Worm (Caenorhabditis elegans) whole organism, L2 larva: ENCODE results near the gene lgg-3.
A peak's percentile ranks its signal among the peaks of the same experiment; 100 is the strongest.

Experiments used
- C34F6.9 ChIP-seq: fragments of 150-350 bp; optimal IDR thresholded peaks from 2 replicates; lab custom pipeline; 2014; ENCODE audit warnings: missing biosample characterization, missing genetic modification characterization
- F13H6.1 ChIP-seq: sonication (generic microtip); optimal IDR thresholded peaks from 2 replicates; lab custom pipeline; 2016; ENCODE audit warnings: missing genetic modification characterization, missing compliant biosample characterization
- R02D3.7 ChIP-seq: fragments of 150-350 bp; optimal IDR thresholded peaks from 2 replicates; lab custom pipeline; 2014; ENCODE audit warnings: missing biosample characterization, missing genetic modification characterization
- Y55F3AM.14 ChIP-seq: fragments of 200-800 bp; sonication (Bioruptor generic); optimal IDR thresholded peaks from 2 replicates; lab custom pipeline; 2018; ENCODE audit warnings: mild to moderate bottlenecking, missing genetic modification characterization, missing compliant biosample characterization
- ZK546.5 ChIP-seq: sonication (generic microtip); optimal IDR thresholded peaks from 2 replicates; lab custom pipeline; 2017; ENCODE audit warnings: missing biosample characterization, missing genetic modification characterization
- alr-1 ChIP-seq: fragments of 150-350 bp; optimal IDR thresholded peaks from 2 replicates; lab custom pipeline; 2014; ENCODE audit warnings: missing biosample characterization, missing genetic modification characterization
- aly-2 ChIP-seq: fragments of 150-350 bp; optimal IDR thresholded peaks from 2 replicates; lab custom pipeline; 2014; ENCODE audit warnings: missing biosample characterization, missing genetic modification characterization
- ama-1 ChIP-seq: fragments of 150-350 bp; optimal IDR thresholded peaks from 2 replicates; lab custom pipeline; 2018; ENCODE audit warnings: inconsistent platforms
- blmp-1 ChIP-seq: sonication (generic microtip); optimal IDR thresholded peaks from 2 replicates; lab custom pipeline; 2017; ENCODE audit warnings: missing genetic modification characterization, mild to moderate bottlenecking, missing compliant biosample characterization, antibody characterized with exemption, moderate library complexity; ENCODE audit not compliant: insufficient read depth
- ceh-16 ChIP-seq: fragments of 150-350 bp; optimal IDR thresholded peaks from 2 replicates; lab custom pipeline; 2014; ENCODE audit warnings: missing biosample characterization, missing genetic modification characterization
- ceh-82 ChIP-seq: fragments of 150-350 bp; optimal IDR thresholded peaks from 2 replicates; lab custom pipeline; 2014; ENCODE audit warnings: missing biosample characterization, missing genetic modification characterization
- crh-2 ChIP-seq: sonication (generic microtip); optimal IDR thresholded peaks from 2 replicates; lab custom pipeline; 2017; ENCODE audit warnings: missing biosample characterization, missing genetic modification characterization
- dmd-4 ChIP-seq: sonication (generic microtip); optimal IDR thresholded peaks from 2 replicates; lab custom pipeline; 2017; ENCODE audit warnings: missing biosample characterization, missing genetic modification characterization
- egl-27 ChIP-seq: sonication (generic microtip); optimal IDR thresholded peaks from 3 replicates; lab custom pipeline; 2017; ENCODE audit warnings: missing biosample characterization, missing genetic modification reagents, missing genetic modification characterization
- elt-1 ChIP-seq: fragments of 150-350 bp; optimal IDR thresholded peaks from 2 replicates; lab custom pipeline; 2014; ENCODE audit warnings: missing biosample characterization, missing genetic modification characterization
- elt-3 ChIP-seq: sonication (generic microtip); optimal IDR thresholded peaks from 2 replicates; lab custom pipeline; 2017; ENCODE audit warnings: missing biosample characterization, missing genetic modification characterization
- fos-1 ChIP-seq: fragments of 150-350 bp; optimal IDR thresholded peaks from 2 replicates; lab custom pipeline; 2014; ENCODE audit warnings: missing biosample characterization, missing genetic modification characterization
- gmeb-1 ChIP-seq: fragments of 150-350 bp; optimal IDR thresholded peaks from 2 replicates; lab custom pipeline; 2014; ENCODE audit warnings: missing biosample characterization, missing genetic modification characterization
- lin-13 ChIP-seq: fragments of 150-350 bp; optimal IDR thresholded peaks from 2 replicates; lab custom pipeline; 2014; ENCODE audit warnings: missing biosample characterization, missing genetic modification reagents, missing genetic modification characterization
- lin-39 ChIP-seq: fragments of 150-350 bp; optimal IDR thresholded peaks from 2 replicates; lab custom pipeline; 2014; ENCODE audit warnings: missing biosample characterization, missing genetic modification reagents, missing genetic modification characterization
- lsy-2 ChIP-seq, 2 experiments: fragments of 150-350 bp in 1 of 2; sonication (generic microtip) in 1 of 2; optimal IDR thresholded peaks; 2 replicates each; lab custom pipeline; 2014 to 2017; ENCODE audit warnings: missing biosample characterization in 2 of 2, missing genetic modification characterization in 2 of 2
- mab-5 ChIP-seq: fragments of 150-350 bp; optimal IDR thresholded peaks from 2 replicates; lab custom pipeline; 2014; ENCODE audit warnings: missing biosample characterization, missing genetic modification characterization
- mbf-1 ChIP-seq: sonication (generic microtip); optimal IDR thresholded peaks from 2 replicates; lab custom pipeline; 2017; ENCODE audit warnings: missing biosample characterization, missing genetic modification characterization
- nhr-10 ChIP-seq: sonication (generic microtip); optimal IDR thresholded peaks from 2 replicates; lab custom pipeline; 2017; ENCODE audit warnings: missing biosample characterization, missing genetic modification characterization
- nhr-12 ChIP-seq: fragments of 150-350 bp; optimal IDR thresholded peaks from 2 replicates; lab custom pipeline; 2014; ENCODE audit warnings: missing biosample characterization, missing genetic modification characterization
- nhr-129 ChIP-seq: fragments of 150-350 bp; optimal IDR thresholded peaks from 2 replicates; lab custom pipeline; 2014; ENCODE audit warnings: missing biosample characterization, missing genetic modification characterization
- nhr-21 ChIP-seq: fragments of 150-350 bp; optimal IDR thresholded peaks from 2 replicates; lab custom pipeline; 2014; ENCODE audit warnings: missing biosample characterization, missing genetic modification characterization
- nhr-23 ChIP-seq: fragments of 150-350 bp; optimal IDR thresholded peaks from 2 replicates; lab custom pipeline; 2014; ENCODE audit warnings: missing biosample characterization, missing genetic modification reagents, missing genetic modification characterization
- nhr-25 ChIP-seq: fragments of 150-350 bp; sonication (generic microtip); optimal IDR thresholded peaks from 3 replicates; lab custom pipeline; 2014; ENCODE audit warnings: missing biosample characterization, missing genetic modification characterization
- nhr-6 ChIP-seq: fragments of 150-350 bp; optimal IDR thresholded peaks from 2 replicates; lab custom pipeline; 2014; ENCODE audit warnings: missing biosample characterization, missing genetic modification characterization
- nhr-77 ChIP-seq: fragments of 150-350 bp; optimal IDR thresholded peaks from 2 replicates; lab custom pipeline; 2014; ENCODE audit warnings: missing biosample characterization, missing genetic modification characterization
- peb-1 ChIP-seq: fragments of 150-350 bp; optimal IDR thresholded peaks from 2 replicates; lab custom pipeline; 2014; ENCODE audit warnings: missing biosample characterization, missing genetic modification characterization
- skn-1 ChIP-seq: sonication (generic microtip); optimal IDR thresholded peaks from 2 replicates; lab custom pipeline; 2017; ENCODE audit warnings: missing biosample characterization, missing genetic modification characterization
- sma-3 ChIP-seq: sonication (generic microtip); optimal IDR thresholded peaks from 2 replicates; lab custom pipeline; 2016; ENCODE audit warnings: missing genetic modification reagents, missing genetic modification characterization, missing compliant biosample characterization
- sma-9 ChIP-seq, 2 experiments: fragments of 150-350 bp in 1 of 2; sonication (generic microtip) in 1 of 2; optimal IDR thresholded peaks; 2 replicates each; lab custom pipeline; 2014 to 2016; ENCODE audit warnings: missing genetic modification characterization in 2 of 2, mild to moderate bottlenecking in 1 of 2, missing biosample characterization in 1 of 2, missing compliant biosample characterization in 1 of 2, missing genetic modification reagents in 1 of 2, moderate library complexity in 1 of 2
- snpc-4 ChIP-seq: fragments of 150-350 bp; optimal IDR thresholded peaks from 2 replicates; lab custom pipeline; 2014; ENCODE audit warnings: missing biosample characterization, missing genetic modification characterization
- ztf-11 ChIP-seq: sonication (generic microtip); optimal IDR thresholded peaks from 2 replicates; lab custom pipeline; 2017; ENCODE audit warnings: missing biosample characterization, missing genetic modification characterization

The lgg-3 gene

ce11 chrIII:5747185-5747584, 49.4 kb upstream of the lgg-3 start, which contains the start of gene B0244.4:
Gene B0244.4 (plus strand): TSS chrIII:5747485.
- TF ChIP-seq elt-1 (tag; lab: Kevin White, UChicago) = no peak
- no peak for TF ChIP-seq mbf-1 (tag; lab: Kevin White, UChicago)
- TF ChIP-seq, all 48 proteins: peak for 0

- peak; percentile 4 for TF ChIP-seq fos-1 (tag; lab: Kevin White, UChicago)
- no peak for TF ChIP-seq peb-1
- TF ChIP-seq, all 48 proteins: peak for 1
Measured at ce11 chrIII:5744579-5744978, 46.8 kb upstream of the lgg-3 start, which contains the start of gene B0244.5. Gene B0244.5 (plus strand): TSS chrIII:5744879.

DNA sequence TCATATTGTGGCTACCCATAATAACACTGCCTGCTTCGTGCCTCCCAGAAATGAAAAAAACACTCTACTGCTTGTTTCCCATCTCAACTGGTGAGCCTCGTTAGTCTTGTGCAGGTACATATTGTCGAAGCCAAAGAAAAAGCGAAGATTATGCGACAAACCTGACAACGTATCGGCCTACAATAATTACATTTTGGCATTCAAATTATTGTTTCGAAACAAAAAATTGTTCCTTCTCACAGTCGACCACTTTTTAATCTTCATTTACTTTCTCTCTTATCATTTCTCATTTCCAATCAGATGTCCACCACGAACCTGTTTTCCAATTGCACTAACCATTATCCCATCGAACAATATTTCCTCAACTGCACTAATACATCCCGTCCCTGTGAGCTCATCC, 45.3 kb upstream of the lgg-3 start, which contains the start of gene B0244.15:
TSS of gene B0244.15 (plus strand) at position 301 of the 400 bp plus-strand sequence.
- TF ChIP-seq snpc-4 (tag; lab: Kevin White, UChicago) = no peak
- TF ChIP-seq fos-1 (tag; lab: Kevin White, UChicago) = no peak
- TF ChIP-seq elt-3 (tag; lab: Kevin White, UChicago) = no peak
- TF ChIP-seq, all 48 proteins: peak for 0

DNA sequence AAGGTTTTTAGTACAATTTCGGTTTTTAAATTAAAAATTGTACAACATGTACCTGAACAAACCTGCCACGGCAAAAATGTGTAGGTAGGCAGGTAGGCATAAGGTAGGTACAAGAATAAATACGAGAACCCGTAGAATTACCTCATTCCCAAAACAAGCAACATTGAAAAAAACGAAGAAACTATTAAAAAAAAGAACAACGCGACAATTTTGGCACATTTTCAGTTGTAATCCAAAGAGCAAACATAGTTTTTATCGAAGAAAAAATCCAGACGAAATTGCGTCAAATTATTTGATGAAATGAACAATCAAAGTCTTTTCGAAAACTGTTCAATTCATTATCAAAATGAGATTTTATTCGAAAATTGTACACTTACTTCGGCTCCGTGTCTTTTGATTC, 42.9 kb upstream of the lgg-3 start, which contains the start of gene B0244.16:
TSS of gene B0244.16 (plus strand) at position 301 of the 400 bp plus-strand sequence.
- TF ChIP-seq lin-13 (GFP tag; lab: Kevin White, UChicago) (no peak), peb-1 (no peak), ama-1 (no peak), egl-27 (tag; lab: Kevin White, UChicago) (no peak), elt-1 (tag; lab: Kevin White, UChicago) (no peak), Y55F3AM.14 (GFP tag; lab: Kevin White, UChicago) (no peak), nhr-77 (tag; lab: Kevin White, UChicago) (no peak), gmeb-1 (tag; lab: Kevin White, UChicago) (no peak)

- TF ChIP-seq skn-1 (tag; lab: Kevin White, UChicago) = no peak
- TF ChIP-seq ama-1 = no peak
- TF ChIP-seq sma-9 (GFP tag; optimal IDR thresholded peaks at IDR 0.05; lab: Kevin White, UChicago) = no peak
- no peak for TF ChIP-seq sma-9 (tag; optimal IDR thresholded peaks at IDR 0.05; lab: Kevin White, UChicago)
- no peak for TF ChIP-seq lin-39
- no peak for TF ChIP-seq ceh-16 (tag; lab: Kevin White, UChicago)
- TF ChIP-seq nhr-25 (tag; lab: Kevin White, UChicago) = no peak
- TF ChIP-seq C34F6.9 (tag; lab: Kevin White, UChicago) = no peak
- TF ChIP-seq, all 48 proteins: peak for 0
Measured at ce11 chrIII:5737708-5738107, 39.9 kb upstream of the lgg-3 start, which contains the start of gene B0244.6. Gene B0244.6 (plus strand): TSS chrIII:5738008.

- no peak for TF ChIP-seq F13H6.1 (tag; lab: Kevin White, UChicago)
- peak; percentile 34 for TF ChIP-seq crh-2 (tag; lab: Kevin White, UChicago)
- TF ChIP-seq fos-1 (tag; lab: Kevin White, UChicago) = peak; percentile 98
- no peak for TF ChIP-seq dmd-4 (tag; lab: Kevin White, UChicago)
- TF ChIP-seq C34F6.9 (tag; lab: Kevin White, UChicago) = no peak
- TF ChIP-seq elt-3 (tag; lab: Kevin White, UChicago) = no peak
- TF ChIP-seq R02D3.7 (tag; lab: Kevin White, UChicago) = no peak
- TF ChIP-seq snpc-4 (tag; lab: Kevin White, UChicago) = no peak
- no peak for TF ChIP-seq blmp-1 (tag; lab: Kevin White, UChicago)
- TF ChIP-seq ama-1 = no peak
- no peak for TF ChIP-seq ztf-11 (tag; lab: Kevin White, UChicago)
- TF ChIP-seq gmeb-1 (tag; lab: Kevin White, UChicago) = peak; percentile 2
- TF ChIP-seq peb-1 = no peak
- no peak for TF ChIP-seq nhr-12 (tag; lab: Kevin White, UChicago)
- no peak for TF ChIP-seq lsy-2 (tag; optimal IDR thresholded peaks at IDR 0.05; lab: Kevin White, UChicago)
- TF ChIP-seq lin-39 = no peak
- TF ChIP-seq ceh-82 (tag; lab: Kevin White, UChicago) = no peak
- TF ChIP-seq ZK546.5 (tag; lab: Kevin White, UChicago) = no peak
- TF ChIP-seq mbf-1 (tag; lab: Kevin White, UChicago) = no peak
Measured at ce11 chrIII:5734905-5735304, 37.1 kb upstream of the lgg-3 start, which contains the start of gene B0244.10. Gene B0244.10 (plus strand): TSS chrIII:5735158.

ce11 chrIII:5734328-5734727, 36.5 kb upstream of the lgg-3 start:
- TF ChIP-seq alr-1 (tag; lab: Kevin White, UChicago) (no peak), sma-9 (GFP tag; optimal IDR thresholded peaks at IDR 0.05; lab: Kevin White, UChicago) (no peak), sma-9 (tag; optimal IDR thresholded peaks at IDR 0.05; lab: Kevin White, UChicago) (no peak), sma-3 (GFP tag; lab: Kevin White, UChicago) (no peak), mab-5 (tag; lab: Kevin White, UChicago) (no peak), nhr-129 (tag; lab: Kevin White, UChicago) (no peak), elt-1 (tag; lab: Kevin White, UChicago) (no peak), nhr-21 (tag; lab: Kevin White, UChicago) (no peak), nhr-23 (tag; lab: Kevin White, UChicago) (no peak), nhr-10 (no peak), peb-1 (no peak), nhr-6 (tag; lab: Kevin White, UChicago) (no peak), aly-2 (tag; lab: Kevin White, UChicago) (no peak)
- TF ChIP-seq, all 48 proteins: peak for 0
